Fruit fly (Drosophila melanogaster) whole organism, embryonic: ENCODE measurements around the gene CG13054.

ENCODE experiments used
- B-H1 ChIP-seq: fragments of 200-800 bp; sonication (Bioruptor generic); IDR thresholded peaks from 3 replicates; pipeline ENCODE4 v1.3.6; 2022; ENCODE audit warnings: missing biosample characterization, missing genetic modification characterization
- CG10321 ChIP-seq: fragments of 200-800 bp; sonication (Bioruptor generic); IDR thresholded peaks from 2 replicates; pipeline ENCODE4 v1.3.6; 2022; ENCODE audit warnings: missing biosample characterization, missing genetic modification characterization
- CG11504 ChIP-seq: fragments of 200-800 bp; sonication (Bioruptor generic); optimal IDR thresholded peaks from 3 replicates; lab custom pipeline; 2019; ENCODE audit warnings: missing biosample characterization, mild to moderate bottlenecking, missing genetic modification characterization, moderate library complexity
- CG12219 ChIP-seq: fragments of 200-800 bp; sonication (Bioruptor generic); optimal IDR thresholded peaks from 3 replicates; lab custom pipeline; 2018; ENCODE audit warnings: missing biosample characterization, mild to moderate bottlenecking, missing genetic modification characterization
- CG12299 ChIP-seq: fragments of 200-800 bp; sonication (Bioruptor generic); optimal IDR thresholded peaks from 2 replicates; lab custom pipeline; 2018; ENCODE audit warnings: missing biosample characterization, mild to moderate bottlenecking, missing genetic modification characterization
- CG12659 ChIP-seq: fragments of 200-800 bp; sonication (Bioruptor generic); optimal IDR thresholded peaks from 3 replicates; lab custom pipeline; 2017; ENCODE audit warnings: mild to moderate bottlenecking, missing biosample characterization, missing genetic modification reagents, missing genetic modification characterization
- CG16863 ChIP-seq: fragments of 200-800 bp; sonication (Bioruptor generic); optimal IDR thresholded peaks from 3 replicates; lab custom pipeline; 2016; ENCODE audit warnings: missing biosample characterization, missing genetic modification characterization
- CG2678 ChIP-seq: fragments of 200-800 bp; sonication (Bioruptor generic); optimal IDR thresholded peaks from 3 replicates; lab custom pipeline; 2019; ENCODE audit warnings: missing biosample characterization, mild to moderate bottlenecking, missing genetic modification characterization, moderate library complexity
- CG2712 ChIP-seq: fragments of 200-800 bp; optimal IDR thresholded peaks from 3 replicates; lab custom pipeline; 2019; ENCODE audit warnings: missing biosample characterization, mild to moderate bottlenecking, missing genetic modification characterization, moderate library complexity
- CG4707 ChIP-seq: fragments of 200-800 bp; sonication (Bioruptor generic); optimal IDR thresholded peaks from 2 replicates; lab custom pipeline; 2018; ENCODE audit warnings: missing biosample characterization, mild to moderate bottlenecking, missing genetic modification characterization, moderate library complexity
- CG7745 ChIP-seq: fragments of 200-800 bp; sonication (Bioruptor generic); optimal IDR thresholded peaks from 2 replicates; lab custom pipeline; 2018; ENCODE audit warnings: missing biosample characterization, mild to moderate bottlenecking, missing genetic modification characterization, moderate library complexity
- CG7963 ChIP-seq: fragments of 200-800 bp; sonication (Bioruptor generic); IDR thresholded peaks from 3 replicates; pipeline ENCODE4 v1.3.6; 2022; ENCODE audit warnings: missing biosample characterization, missing genetic modification characterization; ENCODE audit not compliant: partially characterized antibody
- CG9215 ChIP-seq: fragments of 200-800 bp; sonication (Bioruptor generic); IDR thresholded peaks from 2 replicates; pipeline ENCODE4 v1.3.6; 2022; ENCODE audit warnings: missing biosample characterization, missing genetic modification characterization
- CG9797 ChIP-seq: fragments of 200-800 bp; sonication (Bioruptor generic); optimal IDR thresholded peaks from 3 replicates; lab custom pipeline; 2018; ENCODE audit warnings: missing biosample characterization, mild to moderate bottlenecking, missing genetic modification characterization
- CTCF ChIP-seq: fragments of 200-800 bp; sonication (Bioruptor generic); optimal IDR thresholded peaks from 2 replicates; lab custom pipeline; 2017; ENCODE audit warnings: missing biosample characterization, mild to moderate bottlenecking, missing genetic modification characterization, moderate library complexity
- Deaf1 ChIP-seq: fragments of 200-800 bp; optimal IDR thresholded peaks from 3 replicates; lab custom pipeline; 2019; ENCODE audit warnings: missing biosample characterization, mild to moderate bottlenecking, missing genetic modification characterization, moderate library complexity
- Dref ChIP-seq: fragments of 200-800 bp; sonication (Bioruptor generic); IDR thresholded peaks from 2 replicates; pipeline ENCODE4 v1.3.6; 2022; ENCODE audit warnings: missing biosample characterization, missing genetic modification characterization
- Gug ChIP-seq: fragments of 200-800 bp; sonication (Bioruptor generic); IDR thresholded peaks from 4 replicates; pipeline ENCODE4 v1.3.6; 2022; ENCODE audit warnings: missing biosample characterization, missing genetic modification characterization
- Kr ChIP-seq: fragments of 200-800 bp; sonication (Bioruptor generic); optimal IDR thresholded peaks from 2 replicates; lab custom pipeline; 2017; ENCODE audit warnings: missing biosample characterization, mild to moderate bottlenecking, missing genetic modification characterization
- Mrtf ChIP-seq: fragments of 200-800 bp; sonication (Bioruptor generic); IDR thresholded peaks from 3 replicates; pipeline ENCODE4 v1.3.6; 2022; ENCODE audit warnings: missing biosample characterization, missing genetic modification characterization
- Oaz ChIP-seq: fragments of 200-800 bp; sonication (Bioruptor generic); IDR thresholded peaks from 2 replicates; pipeline ENCODE4 v1.3.6; 2022; ENCODE audit warnings: missing biosample characterization, missing genetic modification characterization
- Sox100B ChIP-seq: fragments of 200-800 bp; sonication (Bioruptor generic); optimal IDR thresholded peaks from 3 replicates; lab custom pipeline; 2018; ENCODE audit warnings: missing biosample characterization, mild to moderate bottlenecking, missing genetic modification characterization
- Sry-β ChIP-seq: fragments of 200-800 bp; sonication (Bioruptor generic); optimal IDR thresholded peaks from 2 replicates; lab custom pipeline; 2018; ENCODE audit warnings: missing biosample characterization, mild to moderate bottlenecking, missing genetic modification characterization, moderate library complexity
- Trl ChIP-seq, 3 experiments: fragments of >200 bp in 2 of 3; fragments of 200-800 bp in 1 of 3; sonication (Bioruptor generic) in 1 of 3; optimal IDR thresholded peaks; 2 replicates in 1 of 3; 3 replicates in 2 of 3; lab custom pipeline; 2016 to 2017; ENCODE audit warnings: missing biosample characterization in 1 of 3, missing genetic modification characterization in 1 of 3
- amos ChIP-seq: fragments of 200-800 bp; sonication (Bioruptor generic); IDR thresholded peaks from 2 replicates; pipeline ENCODE4 v1.3.6; 2022; ENCODE audit warnings: missing biosample characterization, missing genetic modification characterization; ENCODE audit not compliant: partially characterized antibody
- bsh ChIP-seq, 2 experiments: fragments of 200-800 bp; sonication (Bioruptor generic); optimal IDR thresholded peaks; 2 replicates each; lab custom pipeline; 2017 to 2018; ENCODE audit warnings: mild to moderate bottlenecking in 2 of 2, missing biosample characterization in 2 of 2, missing genetic modification characterization in 2 of 2, moderate library complexity in 1 of 2
- caup ChIP-seq: fragments of 200-800 bp; sonication (Bioruptor generic); optimal IDR thresholded peaks from 3 replicates; lab custom pipeline; 2017; ENCODE audit warnings: missing biosample characterization, mild to moderate bottlenecking, missing genetic modification characterization, moderate library complexity; ENCODE audit not compliant: severe bottlenecking
- chinmo ChIP-seq: fragments of 200-800 bp; sonication (Bioruptor generic); IDR thresholded peaks from 4 replicates; pipeline ENCODE4 v1.3.6; 2022; ENCODE audit warnings: missing biosample characterization, missing genetic modification characterization; ENCODE audit not compliant: partially characterized antibody
- crol ChIP-seq: fragments of 200-800 bp; sonication (Bioruptor generic); IDR thresholded peaks from 2 replicates; pipeline ENCODE4 v1.3.6; 2022; ENCODE audit warnings: missing biosample characterization, missing genetic modification characterization
- dati ChIP-seq: fragments of 200-800 bp; sonication (Bioruptor generic); IDR thresholded peaks from 2 replicates; pipeline ENCODE4 v1.3.6; 2022; ENCODE audit warnings: missing biosample characterization, missing genetic modification characterization
- esg ChIP-seq: fragments of 200-800 bp; sonication (Bioruptor generic); conservative IDR thresholded peaks from 2 replicates; pipeline ENCODE4 v1.3.6; 2022; ENCODE audit warnings: missing biosample characterization, missing genetic modification characterization
- eyg ChIP-seq: fragments of 200-800 bp; sonication (Bioruptor generic); optimal IDR thresholded peaks from 3 replicates; lab custom pipeline; 2016; ENCODE audit warnings: missing biosample characterization, missing genetic modification characterization
- fru ChIP-seq: fragments of >200 bp; optimal IDR thresholded peaks from 2 replicates; lab custom pipeline; 2017
- nom ChIP-seq: fragments of 200-800 bp; sonication (Bioruptor generic); optimal IDR thresholded peaks from 2 replicates; lab custom pipeline; 2017; ENCODE audit warnings: missing biosample characterization, missing genetic modification characterization, mild to moderate bottlenecking, moderate library complexity, missing genetic modification reagents
- ro ChIP-seq: fragments of 200-800 bp; sonication (Bioruptor generic); IDR thresholded peaks from 2 replicates; pipeline ENCODE4 v1.3.6; 2022; ENCODE audit warnings: missing biosample characterization, missing genetic modification characterization
- tio ChIP-seq: fragments of 200-800 bp; sonication (Bioruptor generic); optimal IDR thresholded peaks from 2 replicates; lab custom pipeline; 2017; ENCODE audit warnings: missing biosample characterization, missing genetic modification characterization, inconsistent platforms

CG13054 gene

dm6 chr3L:16265000-16265399 lies 8.0 kb upstream of the CG13054 start, which contains the start of the genes CG13051 and CG13069:
Gene CG13051 (minus strand): TSS chr3L:16265100.
Gene CG13069 (plus strand): TSS chr3L:16265385.
- TF ChIP-seq chinmo (0 out of 4 replicates have a peak, but pooled peaks have one; percentile 15), CG12299 (tag; lab: Kevin White, UChicago) (no peak)

- TF ChIP-seq Gug (GFP tag; lab: Robert Waterston, UW): no peak
- no peak for TF ChIP-seq CG12659 (GFP tag; lab: Kevin White, UChicago)
- no peak for TF ChIP-seq Kr
- no peak for TF ChIP-seq CG9215 (GFP tag; lab: Robert Waterston, UW)
- no peak for TF ChIP-seq esg (GFP tag; lab: Robert Waterston, UW)
- no peak for TF ChIP-seq ro (GFP tag; lab: Robert Waterston, UW)
- no peak for TF ChIP-seq CG9797 (GFP tag; lab: Kevin White, UChicago)
These were observed 6.1 kb upstream of the CG13054 start, which contains the start of gene CG13070 for dm6 chr3L:16263043-16263442. Gene CG13070 (plus strand): TSS chr3L:16263343.

- no peak for TF ChIP-seq caup (GFP tag; lab: Kevin White, UChicago)
- no peak for TF ChIP-seq CG12659 (GFP tag; lab: Kevin White, UChicago)
- TF ChIP-seq CG11504 (tag; lab: Kevin White, UChicago): no peak
- TF ChIP-seq Sry-β (GFP tag; lab: Kevin White, UChicago): no peak
- no peak for TF ChIP-seq CG10321 (GFP tag; lab: Robert Waterston, UW)
- no peak for TF ChIP-seq Mrtf
- no peak for TF ChIP-seq fru
- TF ChIP-seq Sox100B: no peak
- TF ChIP-seq tio: no peak
- no peak for TF ChIP-seq CG2712 (tag; lab: Kevin White, UChicago)
- no peak for TF ChIP-seq CG16863 (GFP tag; lab: Kevin White, UChicago)
- no peak for TF ChIP-seq CG7963
These were observed 5.4 kb upstream of the CG13054 start, which contains the start of gene CG13071 for dm6 chr3L:16262440-16262839. Gene CG13071 (plus strand): TSS chr3L:16262740.

- no peak for TF ChIP-seq CG4707 (GFP tag; lab: Kevin White, UChicago)
- no peak for TF ChIP-seq CG2678 (tag; lab: Kevin White, UChicago)
These were observed 4.5 kb upstream of the CG13054 start, which contains the start of gene CG34247 for dm6 chr3L:16261505-16261904. Gene CG34247 (minus strand): TSS chr3L:16261605.

dm6 chr3L:16259552-16259951 lies 2.6 kb upstream of the CG13054 start, which contains the start of gene CG13053:
Gene CG13053 (minus strand): TSS chr3L:16259722.
- TF ChIP-seq dati (GFP tag; lab: Robert Waterston, UW) (no peak), eyg (GFP tag; lab: Kevin White, UChicago) (no peak), bsh (GFP tag; optimal IDR thresholded peaks at IDR 0.05; lab: Kevin White, UChicago) (peak in 1 of 2 experiments; percentile 55), CG7745 (no peak), nom (peak; percentile 37), CG12219 (no peak)

- TF ChIP-seq Dref (GFP tag; lab: Robert Waterston, UW) (peak; percentile 22; the same call in 1 of the 2 replicates), crol (GFP tag; lab: Robert Waterston, UW) (0 out of 2 replicates have a peak, but pooled peaks have one; percentile 46), amos (GFP tag; lab: Robert Waterston, UW) (peak; percentile 5; the same call in 1 of the 2 replicates), Deaf1 (tag; lab: Kevin White, UChicago) (peak; percentile 51), caup (GFP tag; lab: Kevin White, UChicago) (no peak), B-H1 (GFP tag; lab: Robert Waterston, UW) (no peak), Oaz (GFP tag; lab: Robert Waterston, UW) (0 out of 2 replicates have a peak, but pooled peaks have one; percentile 11), Trl (optimal IDR thresholded peaks at IDR 0.05; lab: Kevin White, UChicago) (peak; percentile 24 to 49), Trl (GFP tag; optimal IDR thresholded peaks at IDR 0.05; lab: Kevin White, UChicago) (no peak), CTCF (GFP tag; lab: Kevin White, UChicago) (peak; percentile 62)
- TF ChIP-seq, all 482 proteins: peak for 7
These were observed 4.7 kb downstream of the CG13054 start, which contains the start of gene CG13055 for dm6 chr3L:16252255-16252654. Gene CG13055 (minus strand): TSS chr3L:16252355.
